Fruit fly (Drosophila melanogaster): ENCODE results near the gene CG3191.

The CG3191 gene

dm6 chrX:2208641-2209241 lies 43.1 kb downstream of the CG3191 start (continued):
- TF ChIP-seq gro (GFP tag; optimal IDR thresholded peaks at IDR 0.05) (no peak), pum (GFP tag; optimal IDR thresholded peaks at IDR 0.05) (no peak), gsb-n (tag; optimal IDR thresholded peaks at IDR 0.05) (no peak), CG11504 (tag; optimal IDR thresholded peaks at IDR 0.05) (peak; percentile 38), MBD-R2 (GFP tag; IDR thresholded peaks at IDR 0.05) (no peak), CG32767 (GFP tag; IDR thresholded peaks at IDR 0.05) (no peak), nau (GFP tag; optimal IDR thresholded peaks at IDR 0.05) (no peak), Six4 (GFP tag; optimal IDR thresholded peaks at IDR 0.05) (no peak), CG6272 (GFP tag; IDR thresholded peaks at IDR 0.05) (no peak), CG30020 (tag; optimal IDR thresholded peaks at IDR 0.05) (no peak), Atf6 (GFP tag; IDR thresholded peaks at IDR 0.05) (no peak), br (optimal IDR thresholded peaks at IDR 0.05) (no peak), eyg (GFP tag; optimal IDR thresholded peaks at IDR 0.05) (no peak), zf30C (GFP tag; optimal IDR thresholded peaks at IDR 0.05) (no peak), bab2 (GFP tag; optimal IDR thresholded peaks at IDR 0.05) (no peak), CG8290 (GFP tag; optimal IDR thresholded peaks at IDR 0.05) (no peak), CG8290 (tag; optimal IDR thresholded peaks at IDR 0.05) (no peak), Pdp1 (GFP tag; optimal IDR thresholded peaks at IDR 0.05) (peak in 1 of 2 experiments; percentile 16), seq (GFP tag; IDR thresholded peaks at IDR 0.05) (no peak), CG6854 (GFP tag; optimal IDR thresholded peaks at IDR 0.05) (no peak), HLH3B (GFP tag; IDR thresholded peaks at IDR 0.05) (no peak), CG2116 (GFP tag; optimal IDR thresholded peaks at IDR 0.05) (no peak), Poxn (GFP tag; IDR thresholded peaks at IDR 0.05) (no peak), CG8924 (tag; optimal IDR thresholded peaks at IDR 0.05) (no peak), lab (GFP tag; optimal IDR thresholded peaks at IDR 0.05) (no peak), ro (GFP tag; IDR thresholded peaks at IDR 0.05) (no peak), vvl (GFP tag; IDR thresholded peaks at IDR 0.05) (0 out of 2 replicates have a peak, but pooled peaks have one; percentile 25), tx (GFP tag; optimal IDR thresholded peaks at IDR 0.05) (no peak), slp2 (GFP tag; optimal IDR thresholded peaks at IDR 0.05) (no peak), Lim3 (GFP tag; IDR thresholded peaks at IDR 0.05) (no peak), CG12659 (GFP tag; optimal IDR thresholded peaks at IDR 0.05) (no peak), TFAM (GFP tag; optimal IDR thresholded peaks at IDR 0.05) (no peak), Drgx (GFP tag; IDR thresholded peaks at IDR 0.05) (peak; percentile 58; the same call in 1 of the 2 replicates), CG30431 (GFP tag; optimal IDR thresholded peaks at IDR 0.05) (no peak), zfh1 (GFP tag; IDR thresholded peaks at IDR 0.05) (no peak), insv (GFP tag; optimal IDR thresholded peaks at IDR 0.05) (no peak), repo (GFP tag; optimal IDR thresholded peaks at IDR 0.05) (no peak), Vsx1 (GFP tag; optimal IDR thresholded peaks at IDR 0.05) (no peak), Hand (GFP tag; optimal IDR thresholded peaks at IDR 0.05) (no peak), z (GFP tag; IDR thresholded peaks at IDR 0.05) (no peak), sqz (GFP tag; optimal IDR thresholded peaks at IDR 0.05) (no peak), CG6765 (GFP tag; optimal IDR thresholded peaks at IDR 0.05) (no peak), CG31365 (tag; optimal IDR thresholded peaks at IDR 0.05) (no peak), CG17186 (GFP tag; optimal IDR thresholded peaks at IDR 0.05) (no peak), Atf3 (GFP tag; optimal IDR thresholded peaks at IDR 0.05) (no peak), CG13424 (tag; optimal IDR thresholded peaks at IDR 0.05) (peak; percentile 31), Dbx (GFP tag; IDR thresholded peaks at IDR 0.05) (no peak), ham (GFP tag; IDR thresholded peaks at IDR 0.05) (no peak), gcm2 (GFP tag; optimal IDR thresholded peaks at IDR 0.05) (no peak), CG18262 (tag; optimal IDR thresholded peaks at IDR 0.05) (no peak), en (GFP tag; optimal IDR thresholded peaks at IDR 0.05) (no peak), usp (GFP tag; optimal IDR thresholded peaks at IDR 0.05) (no peak), sima (GFP tag; optimal IDR thresholded peaks at IDR 0.05) (no peak)

All from whole organism, embryonic.